Worm (Caenorhabditis elegans) whole organism, early embryonic: ENCODE data around the gene R04B5.11.

Experiments
- B0310.2 ChIP-seq: sonication (generic microtip); optimal IDR thresholded peaks from 2 replicates; lab custom pipeline; 2016; ENCODE audit warnings: mild to moderate bottlenecking, missing genetic modification characterization, missing compliant biosample characterization
- F13C5.2 ChIP-seq: sonication (generic microtip); optimal IDR thresholded peaks from 2 replicates; lab custom pipeline; 2017; ENCODE audit warnings: mild to moderate bottlenecking, missing genetic modification characterization, inconsistent platforms, missing compliant biosample characterization
- aly-1 ChIP-seq: sonication (generic microtip); optimal IDR thresholded peaks from 2 replicates; lab custom pipeline; 2016; ENCODE audit warnings: missing genetic modification characterization, missing compliant biosample characterization
- ama-1 ChIP-seq: fragments of 150-350 bp; optimal IDR thresholded peaks from 2 replicates; lab custom pipeline; 2014
- ceh-13 ChIP-seq: fragments of 200-800 bp; sonication (Bioruptor generic); optimal IDR thresholded peaks from 2 replicates; lab custom pipeline; 2018; ENCODE audit warnings: mild to moderate bottlenecking, missing genetic modification characterization, missing compliant biosample characterization
- ceh-36 ChIP-seq: sonication (generic microtip); optimal IDR thresholded peaks from 2 replicates; lab custom pipeline; 2016; ENCODE audit warnings: missing genetic modification characterization, inconsistent platforms, missing compliant biosample characterization
- ets-7 ChIP-seq: sonication (generic microtip); optimal IDR thresholded peaks from 2 replicates; lab custom pipeline; 2016; ENCODE audit warnings: missing genotype, missing genetic modification characterization, missing compliant biosample characterization
- flt-1 ChIP-seq: fragments of 200-800 bp; sonication (Bioruptor generic); IDR thresholded peaks from 2 replicates; pipeline ENCODE4 v1.3.6; 2022; ENCODE audit warnings: missing genetic modification characterization, missing compliant biosample characterization
- hmbx-1 ChIP-seq: sonication (generic microtip); optimal IDR thresholded peaks from 2 replicates; lab custom pipeline; 2016; ENCODE audit warnings: mild to moderate bottlenecking, missing genetic modification characterization, missing compliant biosample characterization
- hmg-4 ChIP-seq: fragments of 200-800 bp; sonication (Bioruptor generic); optimal IDR thresholded peaks from 2 replicates; lab custom pipeline; 2018; ENCODE audit warnings: mild to moderate bottlenecking, missing genetic modification characterization, missing compliant biosample characterization
- hnd-1 ChIP-seq: sonication (generic microtip); optimal IDR thresholded peaks from 2 replicates; lab custom pipeline; 2016; ENCODE audit warnings: missing genetic modification characterization, missing compliant biosample characterization
- pes-1 ChIP-seq: fragments of 200-800 bp; sonication (Bioruptor generic); IDR thresholded peaks from 2 replicates; pipeline ENCODE4 v1.3.6; 2022; ENCODE audit warnings: missing genetic modification reagents, missing genetic modification characterization, missing compliant biosample characterization
- scrt-1 ChIP-seq: fragments of 200-800 bp; sonication (Bioruptor generic); IDR thresholded peaks from 2 replicates; pipeline ENCODE4 v1.3.6; 2022; ENCODE audit warnings: missing genetic modification characterization, missing compliant biosample characterization
- sea-1 ChIP-seq: fragments of 200-800 bp; sonication (Bioruptor generic); conservative IDR thresholded peaks from 2 replicates; pipeline ENCODE4 v1.3.6; 2022; ENCODE audit warnings: missing genetic modification characterization, missing compliant biosample characterization
- tbx-11 ChIP-seq: fragments of 200-800 bp; sonication (Bioruptor generic); IDR thresholded peaks from 2 replicates; pipeline ENCODE4 v1.3.6; 2022; ENCODE audit warnings: missing genetic modification characterization, missing compliant biosample characterization
- tbx-37 ChIP-seq: fragments of 200-800 bp; sonication (Bioruptor generic); conservative IDR thresholded peaks from 2 replicates; pipeline ENCODE4 v1.3.6; 2022; ENCODE audit warnings: missing genetic modification reagents, missing genetic modification characterization, missing compliant biosample characterization
- tra-4 ChIP-seq: sonication (generic microtip); optimal IDR thresholded peaks from 2 replicates; lab custom pipeline; 2017; ENCODE audit warnings: missing genetic modification characterization, missing compliant biosample characterization

Gene R04B5.11

DNA sequence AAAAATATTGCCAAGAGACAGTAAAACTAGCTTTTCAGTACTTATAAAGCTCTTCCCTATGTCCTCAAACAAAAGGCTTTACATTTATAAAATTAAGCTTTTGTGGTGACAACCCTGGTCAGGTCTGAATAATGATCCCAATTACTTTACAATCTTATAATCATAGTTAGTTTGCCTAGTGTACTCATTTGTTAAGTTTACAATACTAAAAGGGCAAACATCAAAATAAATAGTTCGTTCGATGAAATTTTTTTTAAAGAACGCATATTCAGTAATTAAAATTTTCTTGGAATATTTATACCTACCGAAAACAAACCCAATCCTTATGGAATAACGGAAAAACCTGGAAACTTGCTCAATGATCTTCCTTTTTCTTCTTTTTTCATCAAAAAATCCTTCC lies 32.3 kb downstream of the R04B5.11 start:
- no peak for TF ChIP-seq tra-4
- TF ChIP-seq B0310.2 (tag; lab: Kevin White, UChicago), result no peak
- no peak for TF ChIP-seq ama-1 (lab: Kevin White, UChicago)
- no peak for TF ChIP-seq hmg-4 (GFP tag; lab: Kevin White, UChicago)

DNA sequence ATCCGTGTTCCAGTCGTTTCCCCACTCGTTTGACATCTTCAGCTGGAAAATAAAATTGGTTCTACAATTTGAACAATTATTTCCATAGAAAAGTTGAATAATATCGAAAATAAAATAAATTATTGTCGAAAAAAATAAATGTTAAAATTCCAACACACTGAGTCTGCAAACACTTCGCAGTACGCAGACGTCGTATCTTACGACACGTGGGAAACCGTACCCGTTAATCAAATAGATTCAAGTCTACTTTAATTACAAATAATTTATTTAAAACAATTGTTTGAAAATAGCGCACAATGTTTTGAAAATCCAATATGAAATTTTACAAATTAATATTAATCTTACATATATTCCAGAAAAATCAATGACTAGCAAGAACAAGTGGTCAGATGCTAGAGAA lies 36.2 kb downstream of the R04B5.11 start, which contains the start of gene yif-1:
Gene yif-1, minus strand, starts transcription at position 42 of the 400 bp plus-strand sequence.
- TF ChIP-seq hmbx-1 (tag; lab: Kevin White, UChicago) (no peak), tra-4 (no peak), tbx-37 (GFP tag; lab: Robert Waterston, UW) (no peak), pes-1 (GFP tag; lab: Robert Waterston, UW) (no peak), hnd-1 (tag; lab: Kevin White, UChicago) (no peak), ets-7 (no peak), flt-1 (GFP tag; lab: Robert Waterston, UW) (no peak), hmg-4 (GFP tag; lab: Kevin White, UChicago) (no peak), sea-1 (GFP tag; lab: Robert Waterston, UW) (no peak), ceh-13 (GFP tag; lab: Kevin White, UChicago) (no peak)

DNA sequence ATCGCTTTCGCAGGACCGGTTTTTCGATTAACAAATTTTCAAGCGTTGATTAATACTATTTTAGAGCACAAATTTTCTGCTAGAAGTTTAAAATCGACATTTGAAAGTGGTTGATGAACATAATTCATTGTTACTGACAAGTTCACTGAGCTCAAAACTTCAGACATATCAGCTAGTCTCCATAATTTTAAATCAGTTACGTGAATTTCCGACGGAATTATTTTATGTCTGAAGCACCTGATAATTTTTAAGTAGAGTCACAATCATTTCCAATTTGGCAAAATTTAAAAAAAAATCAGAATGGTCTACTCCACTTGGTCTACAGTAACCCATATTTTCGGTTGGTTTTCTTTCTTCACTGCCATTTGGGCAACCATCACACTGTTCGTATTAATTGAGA lies 39.2 kb downstream of the R04B5.11 start, which contains the start of gene str-118:
Gene str-118, plus strand, starts transcription at position 301 of the 400 bp plus-strand sequence.
- TF ChIP-seq scrt-1 (no peak), ceh-36 (tag; lab: Kevin White, UChicago) (no peak), tbx-37 (GFP tag; lab: Robert Waterston, UW) (no peak), B0310.2 (tag; lab: Kevin White, UChicago) (no peak), tra-4 (no peak), hnd-1 (tag; lab: Kevin White, UChicago) (no peak), pes-1 (GFP tag; lab: Robert Waterston, UW) (no peak), aly-1 (tag; lab: Kevin White, UChicago) (no peak), sea-1 (GFP tag; lab: Robert Waterston, UW) (no peak), F13C5.2 (no peak), tbx-11 (GFP tag; lab: Robert Waterston, UW) (no peak), ets-7 (no peak)

DNA sequence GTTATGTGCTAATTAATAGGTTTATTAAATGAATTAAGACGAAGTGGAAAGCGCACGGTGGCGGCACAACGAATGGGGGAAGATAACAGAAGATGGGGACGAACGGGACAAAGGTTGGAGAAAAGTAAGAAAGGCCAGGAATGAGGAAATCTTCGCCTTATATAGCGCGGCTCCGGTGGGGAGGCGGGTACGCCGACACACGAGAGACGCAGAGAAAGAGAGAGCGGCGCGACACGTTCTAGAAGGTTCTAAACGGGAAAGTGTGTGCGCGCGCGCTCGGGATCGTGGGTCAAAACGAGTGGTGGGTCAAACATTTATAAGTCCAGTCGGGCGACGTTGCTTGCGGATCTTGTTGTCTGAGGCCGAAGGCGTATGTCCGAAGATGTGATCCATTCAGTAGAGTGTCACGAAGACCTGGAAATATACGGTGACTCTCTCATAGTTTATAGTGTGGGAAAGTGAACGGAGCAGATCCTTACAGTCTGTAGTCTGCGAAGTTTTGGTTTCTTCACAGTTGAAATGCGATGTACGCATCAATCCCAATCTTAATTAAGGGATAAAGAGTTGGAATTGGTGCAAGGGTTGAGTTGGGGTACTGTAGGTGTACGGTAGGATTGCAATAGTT lies 41.7 kb downstream of the R04B5.11 start:
- TF ChIP-seq scrt-1 (0 out of 2 replicates have a peak, but pooled peaks have one; percentile 29), tbx-11 (GFP tag; lab: Robert Waterston, UW) (0 out of 2 replicates have a peak, but pooled peaks have one; percentile 12), pes-1 (GFP tag; lab: Robert Waterston, UW) (0 out of 2 replicates have a peak, but pooled peaks have one; percentile 60)

DNA sequence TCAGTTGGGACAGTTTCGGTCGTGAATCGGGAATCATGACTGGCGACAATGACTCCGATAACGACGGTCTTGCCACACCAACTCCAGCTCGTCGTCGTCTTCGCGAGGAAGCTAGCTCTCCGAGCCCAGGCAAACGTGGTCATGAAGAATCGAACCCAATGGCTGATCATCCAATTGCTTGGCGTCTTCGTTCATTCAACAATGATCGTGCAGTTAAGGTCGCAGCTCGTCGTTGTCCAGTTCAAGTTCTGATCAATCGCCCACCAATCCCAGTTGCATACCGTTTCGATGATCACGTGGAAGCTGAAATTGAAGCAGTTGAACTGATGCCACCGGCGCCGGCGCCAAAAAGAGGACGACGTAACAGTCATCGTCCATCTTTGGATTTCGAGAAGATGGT lies 43.9 kb downstream of the R04B5.11 start:
- TF ChIP-seq hmbx-1 (tag; lab: Kevin White, UChicago), result no peak
- no peak for TF ChIP-seq ceh-13 (GFP tag; lab: Kevin White, UChicago)
- no peak for TF ChIP-seq ama-1 (lab: Kevin White, UChicago)
- no peak for TF ChIP-seq tbx-37 (GFP tag; lab: Robert Waterston, UW)
- no peak for TF ChIP-seq sea-1 (GFP tag; lab: Robert Waterston, UW)
- no peak for TF ChIP-seq pes-1 (GFP tag; lab: Robert Waterston, UW)
- no peak for TF ChIP-seq ets-7
- TF ChIP-seq tra-4, result no peak
- TF ChIP-seq tbx-11 (GFP tag; lab: Robert Waterston, UW), result no peak
- no peak for TF ChIP-seq ceh-36 (tag; lab: Kevin White, UChicago)
- TF ChIP-seq hmg-4 (GFP tag; lab: Kevin White, UChicago), result no peak
- no peak for TF ChIP-seq scrt-1
- TF ChIP-seq hnd-1 (tag; lab: Kevin White, UChicago), result no peak
- TF ChIP-seq aly-1 (tag; lab: Kevin White, UChicago), result no peak
- TF ChIP-seq F13C5.2, result no peak

DNA sequence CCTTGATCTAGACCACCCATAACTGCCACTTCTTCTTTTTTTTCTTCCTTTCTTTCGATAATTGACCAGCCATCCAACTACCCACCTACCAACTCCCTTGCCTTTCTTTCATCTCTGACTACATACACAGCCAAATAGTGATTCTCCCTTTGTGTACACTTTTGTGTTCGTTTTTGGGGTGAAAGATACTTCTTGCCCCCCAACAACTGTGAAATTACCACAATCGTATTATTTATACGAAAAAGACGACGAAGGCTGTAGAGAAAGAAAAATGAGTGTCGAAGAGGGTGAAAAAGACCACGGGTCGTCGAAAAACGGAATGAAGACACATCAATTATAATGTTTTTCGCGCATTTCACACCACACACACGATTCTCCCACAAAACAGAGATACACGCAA lies 44.5 kb downstream of the R04B5.11 start:
- TF ChIP-seq aly-1 (tag; lab: Kevin White, UChicago) (no peak), hnd-1 (tag; lab: Kevin White, UChicago) (no peak), B0310.2 (tag; lab: Kevin White, UChicago) (no peak), ceh-13 (GFP tag; lab: Kevin White, UChicago) (no peak), tbx-37 (GFP tag; lab: Robert Waterston, UW) (no peak), hmg-4 (GFP tag; lab: Kevin White, UChicago) (no peak), scrt-1 (no peak), tra-4 (no peak), hmbx-1 (tag; lab: Kevin White, UChicago) (no peak), F13C5.2 (no peak), tbx-11 (GFP tag; lab: Robert Waterston, UW) (no peak), pes-1 (GFP tag; lab: Robert Waterston, UW) (no peak), flt-1 (GFP tag; lab: Robert Waterston, UW) (no peak)

DNA sequence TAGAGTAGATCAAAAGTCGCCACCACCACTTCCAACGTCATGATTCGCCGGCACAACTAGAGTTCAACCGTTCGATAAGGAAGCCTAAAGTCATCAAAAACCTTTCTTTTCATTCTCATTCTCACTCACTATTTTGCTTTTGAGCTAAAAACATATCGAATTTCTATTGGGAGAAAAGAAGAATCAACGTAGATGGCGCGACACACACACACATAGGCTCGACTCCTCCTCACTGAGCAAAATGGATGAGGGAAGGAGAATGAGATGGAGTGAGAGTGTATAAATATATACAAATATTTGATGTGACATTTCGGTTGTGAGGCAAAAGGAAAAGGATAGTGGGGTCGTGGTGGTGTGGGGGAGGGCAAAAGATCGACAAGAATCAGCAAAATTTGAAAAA lies 46.3 kb downstream of the R04B5.11 start:
- TF ChIP-seq hmg-4 (GFP tag; lab: Kevin White, UChicago), result no peak
- TF ChIP-seq tbx-11 (GFP tag; lab: Robert Waterston, UW), result no peak
- no peak for TF ChIP-seq pes-1 (GFP tag; lab: Robert Waterston, UW)
- TF ChIP-seq sea-1 (GFP tag; lab: Robert Waterston, UW), result no peak
- no peak for TF ChIP-seq ceh-13 (GFP tag; lab: Kevin White, UChicago)

DNA sequence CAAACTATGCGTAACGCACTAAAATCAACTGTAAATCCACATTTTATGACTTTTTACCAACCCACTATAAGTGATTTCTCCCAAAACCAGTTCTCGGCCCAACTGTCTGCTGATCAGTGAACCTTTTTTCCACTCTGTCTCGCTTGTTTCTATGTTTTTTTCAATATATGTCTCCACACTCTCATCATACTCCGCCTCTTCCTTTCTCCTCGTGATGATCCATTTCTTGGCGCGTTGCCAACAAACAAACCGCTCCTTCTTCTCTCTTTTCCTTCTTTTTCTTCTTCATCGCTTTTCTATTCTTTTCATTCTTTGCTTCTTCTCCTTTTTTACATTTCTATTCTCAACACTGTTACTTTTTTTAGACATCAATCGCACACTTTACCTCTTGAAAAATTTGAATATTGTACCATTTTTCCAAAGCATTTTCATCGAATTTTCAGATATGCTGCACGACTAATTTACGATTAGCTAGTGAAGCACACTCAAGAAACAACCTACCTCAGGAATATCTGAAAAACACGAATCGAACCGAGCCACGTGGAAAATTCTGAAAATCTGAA lies 47.7 kb downstream of the R04B5.11 start, which contains the start of gene T06E8.8:
Gene T06E8.8, plus strand, starts transcription at position 513 of the 563 bp plus-strand sequence.
- TF ChIP-seq hmbx-1 (tag; lab: Kevin White, UChicago) (no peak), tra-4 (no peak), flt-1 (GFP tag; lab: Robert Waterston, UW) (no peak), ceh-36 (tag; lab: Kevin White, UChicago) (no peak), ama-1 (lab: Kevin White, UChicago) (no peak), hnd-1 (tag; lab: Kevin White, UChicago) (no peak), tbx-11 (GFP tag; lab: Robert Waterston, UW) (no peak), B0310.2 (tag; lab: Kevin White, UChicago) (no peak), aly-1 (tag; lab: Kevin White, UChicago) (no peak), sea-1 (GFP tag; lab: Robert Waterston, UW) (no peak), ceh-13 (GFP tag; lab: Kevin White, UChicago) (no peak), hmg-4 (GFP tag; lab: Kevin White, UChicago) (no peak), tbx-37 (GFP tag; lab: Robert Waterston, UW) (no peak), pes-1 (GFP tag; lab: Robert Waterston, UW) (no peak), scrt-1 (no peak), ets-7 (no peak), F13C5.2 (no peak)
